4 fruit fly cellular contexts compared by ENCODE assay signal in the genomic region with DNA sequence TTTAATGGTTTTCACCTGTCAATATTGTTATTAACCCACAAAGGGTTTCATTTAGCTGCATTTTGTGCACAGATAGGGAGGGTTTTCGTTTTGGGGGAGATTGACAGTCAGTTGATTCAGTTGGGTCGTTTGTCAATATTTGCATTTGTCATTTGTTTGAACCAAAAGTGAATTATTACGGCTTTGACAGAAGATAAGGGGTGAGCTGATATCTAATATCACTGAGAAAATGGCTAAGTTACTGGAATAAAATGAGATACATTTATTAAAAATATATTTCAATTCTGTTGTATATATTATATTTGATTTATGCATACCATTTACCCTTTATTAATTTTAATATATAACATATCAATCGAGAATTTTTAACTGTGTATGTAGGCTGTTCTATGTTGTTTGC.
TF ChIP-seq lines count a peak whose summit lies in the region.

No protein-coding gene starts in this region.

- TF ChIP-seq CTCF in whole organism, embryonic (GFP tag; optimal IDR thresholded peaks at IDR 0.05; lab: Kevin White, UChicago), result peak; percentile 50

TF ChIP-seq in whole organism, adult, 20 proteins besides CTCF, POLR2A, EP300 and RAD21:
- TF ChIP-seq Clk (GFP tag; optimal IDR thresholded peaks at IDR 0.05; lab: Kevin White, UChicago) (no peak), pad (GFP tag; optimal IDR thresholded peaks at IDR 0.05; lab: Kevin White, UChicago) (peak; percentile 10), Crg-1 (GFP tag; optimal IDR thresholded peaks at IDR 0.05; lab: Kevin White, UChicago) (peak; percentile 52), CG7101 (tag; optimal IDR thresholded peaks at IDR 0.05; lab: Kevin White, UChicago) (peak; percentile 70), CG33017 (tag; optimal IDR thresholded peaks at IDR 0.05; lab: Kevin White, UChicago) (peak; percentile 24), toe (GFP tag; optimal IDR thresholded peaks at IDR 0.05; lab: Kevin White, UChicago) (no peak), Mnt (GFP tag; optimal IDR thresholded peaks at IDR 0.05; lab: Kevin White, UChicago) (no peak), tj (GFP tag; optimal IDR thresholded peaks at IDR 0.05; lab: Kevin White, UChicago) (no peak), CG1620 (GFP tag; optimal IDR thresholded peaks at IDR 0.05; lab: Kevin White, UChicago) (peak; percentile 5), Hr96 (GFP tag; optimal IDR thresholded peaks at IDR 0.05; lab: Kevin White, UChicago) (no peak), ovo (GFP tag; optimal IDR thresholded peaks at IDR 0.05; lab: Kevin White, UChicago) (peak; percentile 45), CG11617 (GFP tag; optimal IDR thresholded peaks at IDR 0.05; lab: Kevin White, UChicago) (peak; percentile 38), CG7045 (GFP tag; optimal IDR thresholded peaks at IDR 0.05; lab: Kevin White, UChicago) (no peak), cic (GFP tag; optimal IDR thresholded peaks at IDR 0.05; lab: Kevin White, UChicago) (peak; percentile 12)
TF ChIP-seq in whole organism, adult: peak in this region for 8.

TF ChIP-seq in whole organism, embryonic, 481 proteins besides CTCF, POLR2A, EP300 and RAD21 (continues in another document):
- peak; percentile 57 for TF ChIP-seq CG4328 (GFP tag; optimal IDR thresholded peaks at IDR 0.05; lab: Kevin White, UChicago)
- TF ChIP-seq Hmr (GFP tag; optimal IDR thresholded peaks at IDR 0.05; lab: Kevin White, UChicago), result peak; percentile 35
- peak; percentile 66 for TF ChIP-seq gsb-n (tag; optimal IDR thresholded peaks at IDR 0.05; lab: Kevin White, UChicago)
- peak; percentile 87 for TF ChIP-seq ATbp (GFP tag; optimal IDR thresholded peaks at IDR 0.05; lab: Kevin White, UChicago)
- TF ChIP-seq CG11085 (GFP tag; IDR thresholded peaks at IDR 0.05; lab: Robert Waterston, UW), result no peak
- peak; percentile 54 for TF ChIP-seq trem (tag; optimal IDR thresholded peaks at IDR 0.05; lab: Kevin White, UChicago)
- TF ChIP-seq cwo (GFP tag; optimal IDR thresholded peaks at IDR 0.05; lab: Kevin White, UChicago), result peak; percentile 13
- peak; percentile 79 for TF ChIP-seq CG1233 (GFP tag; optimal IDR thresholded peaks at IDR 0.05; lab: Kevin White, UChicago)
- peak; percentile 46 for TF ChIP-seq CG17385 (GFP tag; optimal IDR thresholded peaks at IDR 0.05; lab: Kevin White, UChicago)
- TF ChIP-seq bcd (GFP tag; optimal IDR thresholded peaks at IDR 0.05; lab: Kevin White, UChicago), result peak; percentile 20
- peak; percentile 46 for TF ChIP-seq Lhr (GFP tag; optimal IDR thresholded peaks at IDR 0.05; lab: Kevin White, UChicago)
- peak; percentile 64 for TF ChIP-seq YL-1 (GFP tag; optimal IDR thresholded peaks at IDR 0.05; lab: Kevin White, UChicago)
- no peak for TF ChIP-seq Lpt (GFP tag; optimal IDR thresholded peaks at IDR 0.05; lab: Kevin White, UChicago)
- TF ChIP-seq ara (GFP tag; IDR thresholded peaks at IDR 0.05; lab: Robert Waterston, UW), result peak; percentile 52
- peak; percentile 7 for TF ChIP-seq CG3065 (GFP tag; optimal IDR thresholded peaks at IDR 0.05; lab: Kevin White, UChicago)
- peak; percentile 82 for TF ChIP-seq Vsx1 (GFP tag; optimal IDR thresholded peaks at IDR 0.05; lab: Kevin White, UChicago)
- no peak for TF ChIP-seq knrl (GFP tag; IDR thresholded peaks at IDR 0.05; lab: Robert Waterston, UW; ENCODE audit: partially characterized antibody)
- peak; percentile 88 for TF ChIP-seq MTF-1 (GFP tag; optimal IDR thresholded peaks at IDR 0.05; lab: Kevin White, UChicago; ENCODE audit: borderline replicate concordance)
- 0 out of 2 replicates have a peak, but pooled peaks have one; percentile 28 for TF ChIP-seq seq (GFP tag; IDR thresholded peaks at IDR 0.05; lab: Robert Waterston, UW)
- TF ChIP-seq lov (optimal IDR thresholded peaks at IDR 0.05; lab: Kevin White, UChicago), result no peak
- 0 out of 3 replicates have a peak, but pooled peaks have one; percentile 41 for TF ChIP-seq lov (GFP tag; IDR thresholded peaks at IDR 0.05; lab: Robert Waterston, UW)
- no peak for TF ChIP-seq E2f2 (GFP tag; IDR thresholded peaks at IDR 0.05; lab: Robert Waterston, UW)
- 0 out of 3 replicates have a peak, but pooled peaks have one; percentile 42 for TF ChIP-seq CG17361 (GFP tag; IDR thresholded peaks at IDR 0.05; lab: Robert Waterston, UW)

TF ChIP-seq in whole organism, prepupa, 60 proteins besides CTCF, POLR2A, EP300 and RAD21:
- TF ChIP-seq vri (GFP tag; optimal IDR thresholded peaks at IDR 0.05; lab: Kevin White, UChicago) (peak; percentile 54), Smox (GFP tag; optimal IDR thresholded peaks at IDR 0.05; lab: Kevin White, UChicago) (no peak), CG3919 (GFP tag; optimal IDR thresholded peaks at IDR 0.05; lab: Kevin White, UChicago) (no peak), CG9139 (GFP tag; optimal IDR thresholded peaks at IDR 0.05; lab: Kevin White, UChicago) (no peak), Lpt (GFP tag; optimal IDR thresholded peaks at IDR 0.05; lab: Kevin White, UChicago) (no peak), Hr38 (GFP tag; optimal IDR thresholded peaks at IDR 0.05; lab: Kevin White, UChicago) (no peak), CG31627 (GFP tag; optimal IDR thresholded peaks at IDR 0.05; lab: Kevin White, UChicago) (no peak), CG11762 (GFP tag; optimal IDR thresholded peaks at IDR 0.05; lab: Kevin White, UChicago; ENCODE audit: insufficient read depth) (no peak), CG6792 (GFP tag; optimal IDR thresholded peaks at IDR 0.05; lab: Kevin White, UChicago) (no peak), achi (GFP tag; optimal IDR thresholded peaks at IDR 0.05; lab: Kevin White, UChicago) (no peak), fkh (GFP tag; optimal IDR thresholded peaks at IDR 0.05; lab: Kevin White, UChicago) (peak; percentile 89), Eip78C (GFP tag; lab: Kevin White, UChicago) (peak; percentile 1), CG8319 (GFP tag; optimal IDR thresholded peaks at IDR 0.05; lab: Kevin White, UChicago) (no peak), svp (GFP tag; lab: Kevin White, UChicago) (no peak), dsx (GFP tag; optimal IDR thresholded peaks at IDR 0.05; lab: Kevin White, UChicago; ENCODE audit: poor library complexity, severe bottlenecking) (no peak)

TF ChIP-seq in whole organism, wandering third instar larva, 38 proteins besides CTCF, POLR2A, EP300 and RAD21:
- TF ChIP-seq OdsH (GFP tag; optimal IDR thresholded peaks at IDR 0.05; lab: Kevin White, UChicago) (peak; percentile 30), fru (GFP tag; optimal IDR thresholded peaks at IDR 0.05; lab: Kevin White, UChicago) (no peak), rgr (GFP tag; optimal IDR thresholded peaks at IDR 0.05; lab: Kevin White, UChicago) (peak; percentile 69), Sp1 (GFP tag; optimal IDR thresholded peaks at IDR 0.05; lab: Kevin White, UChicago) (peak; percentile 22), Jra (GFP tag; optimal IDR thresholded peaks at IDR 0.05; lab: Kevin White, UChicago) (no peak), Hr83 (GFP tag; optimal IDR thresholded peaks at IDR 0.05; lab: Kevin White, UChicago; ENCODE audit: poor library complexity, severe bottlenecking) (peak; percentile 57), jim (GFP tag; optimal IDR thresholded peaks at IDR 0.05; lab: Kevin White, UChicago) (no peak), CrebA (GFP tag; optimal IDR thresholded peaks at IDR 0.05; lab: Kevin White, UChicago; ENCODE audit: borderline replicate concordance) (no peak), Dif (GFP tag; optimal IDR thresholded peaks at IDR 0.05; lab: Kevin White, UChicago; ENCODE audit: partially characterized antibody) (no peak), Myc (optimal IDR thresholded peaks at IDR 0.05; lab: Kevin White, UChicago) (no peak), dsf (GFP tag; optimal IDR thresholded peaks at IDR 0.05; lab: Kevin White, UChicago; ENCODE audit: borderline replicate concordance) (no peak), Abd-B (GFP tag; optimal IDR thresholded peaks at IDR 0.05; lab: Kevin White, UChicago) (no peak), h (GFP tag; optimal IDR thresholded peaks at IDR 0.05; lab: Kevin White, UChicago) (peak; percentile 37), br (GFP tag; optimal IDR thresholded peaks at IDR 0.05; lab: Kevin White, UChicago) (peak; percentile 1), sv (GFP tag; optimal IDR thresholded peaks at IDR 0.05; lab: Kevin White, UChicago) (no peak), usp (GFP tag; optimal IDR thresholded peaks at IDR 0.05; lab: Kevin White, UChicago) (no peak), Hnf4 (GFP tag; optimal IDR thresholded peaks at IDR 0.05; lab: Kevin White, UChicago) (peak; percentile 17), CG9705 (GFP tag; optimal IDR thresholded peaks at IDR 0.05; lab: Kevin White, UChicago) (no peak), HLH106 (tag; optimal IDR thresholded peaks at IDR 0.05; lab: Kevin White, UChicago) (peak; percentile 3), Hr78 (GFP tag; optimal IDR thresholded peaks at IDR 0.05; lab: Kevin White, UChicago) (no peak), Mio (GFP tag; optimal IDR thresholded peaks at IDR 0.05; lab: Kevin White, UChicago) (no peak), Dfd (GFP tag; optimal IDR thresholded peaks at IDR 0.05; lab: Kevin White, UChicago) (no peak), dmrt93B (GFP tag; optimal IDR thresholded peaks at IDR 0.05; lab: Kevin White, UChicago) (no peak), lola (GFP tag; optimal IDR thresholded peaks at IDR 0.05; lab: Kevin White, UChicago) (no peak), brk (GFP tag; optimal IDR thresholded peaks at IDR 0.05; lab: Kevin White, UChicago) (no peak), GATAd (GFP tag; optimal IDR thresholded peaks at IDR 0.05; lab: Kevin White, UChicago) (no peak), pan (optimal IDR thresholded peaks at IDR 0.05; lab: Kevin White, UChicago) (no peak), CG32264 (GFP tag; optimal IDR thresholded peaks at IDR 0.05; lab: Kevin White, UChicago) (no peak), Rel (GFP tag; optimal IDR thresholded peaks at IDR 0.05; lab: Kevin White, UChicago) (no peak), Rel (tag; optimal IDR thresholded peaks at IDR 0.05; lab: Kevin White, UChicago) (no peak), ey (GFP tag; optimal IDR thresholded peaks at IDR 0.05; lab: Kevin White, UChicago) (no peak), Vsx2 (GFP tag; optimal IDR thresholded peaks at IDR 0.05; lab: Kevin White, UChicago; ENCODE audit: partially characterized antibody) (no peak), dl (GFP tag; optimal IDR thresholded peaks at IDR 0.05; lab: Kevin White, UChicago; ENCODE audit: insufficient read depth in 1 of 2, partially characterized antibody in 2 of 2) (no peak), N (GFP tag; optimal IDR thresholded peaks at IDR 0.05; lab: Kevin White, UChicago) (no peak), tai (GFP tag; optimal IDR thresholded peaks at IDR 0.05; lab: Kevin White, UChicago) (no peak), woc (GFP tag; optimal IDR thresholded peaks at IDR 0.05; lab: Kevin White, UChicago) (no peak), psq (GFP tag; optimal IDR thresholded peaks at IDR 0.05; lab: Kevin White, UChicago) (no peak), foxo (GFP tag; optimal IDR thresholded peaks at IDR 0.05; lab: Kevin White, UChicago) (peak in 1 of 2 experiments; percentile 41), sage (GFP tag; optimal IDR thresholded peaks at IDR 0.05; lab: Kevin White, UChicago) (no peak)
